Worm (Caenorhabditis elegans) whole organism, L3 larva: ENCODE results near the gene B0034.4.
A peak's percentile ranks its signal among the peaks of the same experiment; 100 is the strongest.
"Not testable (repeated sequence)": the region's sequence is repeated elsewhere in the genome, so short reads cannot be mapped to it uniquely, and the experiment has no call there.

Experiments
- R02D3.7 ChIP-seq: fragments of 150-350 bp; optimal IDR thresholded peaks from 2 replicates; lab custom pipeline; 2014; ENCODE audit warnings: missing biosample characterization, missing genetic modification characterization
- aly-2 ChIP-seq: fragments of 150-350 bp; optimal IDR thresholded peaks from 2 replicates; lab custom pipeline; 2014; ENCODE audit warnings: missing biosample characterization, missing genetic modification characterization
- ama-1 ChIP-seq: fragments of 150-350 bp; optimal IDR thresholded peaks from 2 replicates; lab custom pipeline; 2018
- ceh-16 ChIP-seq: sonication (generic microtip); optimal IDR thresholded peaks from 2 replicates; lab custom pipeline; 2017; ENCODE audit warnings: missing biosample characterization, missing genetic modification characterization
- ceh-28 ChIP-seq: fragments of 150-350 bp; optimal IDR thresholded peaks from 2 replicates; lab custom pipeline; 2014; ENCODE audit warnings: missing biosample characterization, missing genetic modification reagents, missing genetic modification characterization
- ceh-82 ChIP-seq: fragments of 150-350 bp; optimal IDR thresholded peaks from 2 replicates; lab custom pipeline; 2014; ENCODE audit warnings: missing biosample characterization, missing genetic modification characterization
- ceh-9 ChIP-seq: sonication (generic microtip); optimal IDR thresholded peaks from 2 replicates; lab custom pipeline; 2018; ENCODE audit warnings: missing biosample characterization, missing genetic modification characterization
- daf-12 ChIP-seq: fragments of 150-350 bp; optimal IDR thresholded peaks from 2 replicates; lab custom pipeline; 2014; ENCODE audit warnings: missing biosample characterization, missing genetic modification reagents, missing genetic modification characterization
- egl-27 ChIP-seq: sonication (generic microtip); optimal IDR thresholded peaks from 4 replicates; lab custom pipeline; 2017; ENCODE audit warnings: missing biosample characterization, missing genetic modification reagents, missing genetic modification characterization
- egl-5 ChIP-seq: fragments of 150-350 bp; optimal IDR thresholded peaks from 2 replicates; lab custom pipeline; 2017; ENCODE audit warnings: missing biosample characterization, missing genetic modification reagents, missing genetic modification characterization, inconsistent platforms
- elt-1 ChIP-seq: fragments of 150-350 bp; optimal IDR thresholded peaks from 2 replicates; lab custom pipeline; 2014; ENCODE audit warnings: missing biosample characterization, missing genetic modification characterization
- elt-3 ChIP-seq, 3 experiments: fragments of 150-350 bp in 1 of 3; sonication (generic microtip) in 2 of 3; optimal IDR thresholded peaks; 2 replicates in 2 of 3; 4 replicates in 1 of 3; lab custom pipeline; 2014 to 2017; ENCODE audit warnings: missing biosample characterization in 3 of 3, missing genetic modification characterization in 3 of 3
- fkh-2 ChIP-seq: fragments of 150-350 bp; optimal IDR thresholded peaks from 2 replicates; lab custom pipeline; 2014; ENCODE audit warnings: missing biosample characterization, missing genetic modification reagents, missing genetic modification characterization
- fos-1 ChIP-seq: fragments of 150-350 bp; optimal IDR thresholded peaks from 2 replicates; lab custom pipeline; 2014; ENCODE audit warnings: missing biosample characterization, missing genetic modification characterization
- hmg-11 ChIP-seq: sonication (generic microtip); optimal IDR thresholded peaks from 2 replicates; lab custom pipeline; 2016; ENCODE audit warnings: missing genetic modification characterization, missing compliant biosample characterization
- jun-1 ChIP-seq: fragments of 150-350 bp; optimal IDR thresholded peaks from 2 replicates; lab custom pipeline; 2014; ENCODE audit warnings: missing biosample characterization, missing genetic modification reagents, missing genetic modification characterization
- lsy-12 ChIP-seq: sonication (generic microtip); optimal IDR thresholded peaks from 2 replicates; lab custom pipeline; 2016; ENCODE audit warnings: mild to moderate bottlenecking, missing genetic modification characterization, missing compliant biosample characterization
- mdl-1 ChIP-seq: fragments of 150-350 bp; optimal IDR thresholded peaks from 2 replicates; lab custom pipeline; 2014; ENCODE audit warnings: missing biosample characterization, missing genetic modification characterization
- mml-1 ChIP-seq: fragments of 150-350 bp; sonication (generic microtip); optimal IDR thresholded peaks from 3 replicates; lab custom pipeline; 2014; ENCODE audit warnings: missing biosample characterization, missing genetic modification characterization
- nfya-1 ChIP-seq: sonication (generic microtip); optimal IDR thresholded peaks from 2 replicates; lab custom pipeline; 2017; ENCODE audit warnings: missing genetic modification characterization, mild to moderate bottlenecking, missing compliant biosample characterization, antibody characterized with exemption, moderate library complexity; ENCODE audit not compliant: insufficient read depth
- nhr-11 ChIP-seq: fragments of 150-350 bp; optimal IDR thresholded peaks from 2 replicates; lab custom pipeline; 2014; ENCODE audit warnings: missing biosample characterization, missing genetic modification characterization
- nhr-12 ChIP-seq: fragments of 150-350 bp; optimal IDR thresholded peaks from 2 replicates; lab custom pipeline; 2014; ENCODE audit warnings: missing biosample characterization, missing genetic modification characterization
- nhr-23 ChIP-seq: fragments of 150-350 bp; optimal IDR thresholded peaks from 2 replicates; lab custom pipeline; 2014; ENCODE audit warnings: missing biosample characterization, missing genetic modification reagents, missing genetic modification characterization
- nhr-25 ChIP-seq: sonication (generic microtip); optimal IDR thresholded peaks from 2 replicates; lab custom pipeline; 2017; ENCODE audit warnings: missing biosample characterization, missing genetic modification characterization
- nhr-28 ChIP-seq: fragments of 150-350 bp; optimal IDR thresholded peaks from 2 replicates; lab custom pipeline; 2014; ENCODE audit warnings: missing biosample characterization, missing genetic modification characterization
- nhr-67 ChIP-seq: fragments of 150-350 bp; optimal IDR thresholded peaks from 2 replicates; lab custom pipeline; 2014; ENCODE audit warnings: missing biosample characterization, missing genetic modification characterization
- nhr-77 ChIP-seq: fragments of 150-350 bp; optimal IDR thresholded peaks from 2 replicates; lab custom pipeline; 2014; ENCODE audit warnings: missing biosample characterization, missing genetic modification characterization
- sea-2 ChIP-seq: fragments of 150-350 bp; sonication (generic microtip); optimal IDR thresholded peaks from 4 replicates; lab custom pipeline; 2014; ENCODE audit warnings: missing biosample characterization, missing genetic modification reagents, missing genetic modification characterization
- tbx-2 ChIP-seq: sonication (generic microtip); optimal IDR thresholded peaks from 2 replicates; lab custom pipeline; 2016; ENCODE audit warnings: mild to moderate bottlenecking, missing genetic modification characterization, missing compliant biosample characterization
- unc-39 ChIP-seq: sonication (generic microtip); optimal IDR thresholded peaks from 4 replicates; lab custom pipeline; 2017; ENCODE audit warnings: missing biosample characterization, missing genetic modification characterization
- unc-62 ChIP-seq: fragments of 150-350 bp; sonication (generic microtip); optimal IDR thresholded peaks from 4 replicates; lab custom pipeline; 2014; ENCODE audit warnings: missing biosample characterization, missing genetic modification reagents, missing genetic modification characterization
- zag-1 ChIP-seq: fragments of 150-350 bp; optimal IDR thresholded peaks from 2 replicates; lab custom pipeline; 2014; ENCODE audit warnings: missing biosample characterization, missing genetic modification characterization
- ztf-4 ChIP-seq: fragments of 150-350 bp; optimal IDR thresholded peaks from 2 replicates; lab custom pipeline; 2014; ENCODE audit warnings: missing biosample characterization, missing genetic modification characterization

The B0034.4 gene

ce11 chrII:5969303-5969702 lies at the start of gene B0034.4:
B0034.4 (minus strand) TSS chrII:5969531.
- TF ChIP-seq egl-5 (tag; lab: Kevin White, UChicago), result no peak
- TF ChIP-seq nhr-25 (tag; lab: Kevin White, UChicago), result peak; percentile 21
- TF ChIP-seq, all 47 proteins: peak for 1

- TF ChIP-seq mml-1 (tag; lab: Kevin White, UChicago) (no peak), R02D3.7 (tag; lab: Kevin White, UChicago) (no peak), aly-2 (no peak), nhr-67 (tag; lab: Kevin White, UChicago) (no peak), ztf-4 (tag; lab: Kevin White, UChicago) (no peak), nhr-25 (tag; lab: Kevin White, UChicago) (no peak), hmg-11 (tag; lab: Kevin White, UChicago) (no peak), fos-1 (no peak), fkh-2 (no peak)
These were observed 47.1 kb upstream of the B0034.4 start, which contains the start of gene ZK84.5 for ce11 chrII:6016410-6016809. ZK84.5 (minus strand) TSS chrII:6016510.

- not testable (repeated sequence) for TF ChIP-seq ama-1 (lab: Kevin White, UChicago); egl-5 (tag; lab: Kevin White, UChicago); zag-1 (tag; lab: Kevin White, UChicago)
- TF ChIP-seq, all 47 proteins: peak for 0; not testable (repeated sequence) for 47
These were observed 44.7 kb upstream of the B0034.4 start, which contains the start of gene ZK84.2 for ce11 chrII:6014057-6014456. ZK84.2 (plus strand) TSS chrII:6014357.

ce11 chrII:6010544-6010943 lies 41.2 kb upstream of the B0034.4 start, which contains the start of gene ins-20:
ins-20 (plus strand) TSS chrII:6010844.
- TF ChIP-seq nhr-23 (tag; lab: Kevin White, UChicago) (no peak), elt-1 (no peak), nhr-28 (no peak), ceh-82 (no peak)

ce11 chrII:6008887-6009286 lies 39.6 kb upstream of the B0034.4 start, which contains the start of gene ZK84.4:
ZK84.4 (minus strand) TSS chrII:6008987.
- not testable (repeated sequence) for TF ChIP-seq sea-2 (GFP tag; lab: Kevin White, UChicago); ceh-28 (tag; lab: Kevin White, UChicago); nfya-1 (tag; lab: Kevin White, UChicago)

ce11 chrII:6001004-6001403 lies 31.7 kb upstream of the B0034.4 start:
- TF ChIP-seq daf-12 (no peak), jun-1 (tag; lab: Kevin White, UChicago) (no peak), ceh-16 (tag; lab: Kevin White, UChicago) (no peak), lsy-12 (tag; lab: Kevin White, UChicago) (no peak), ceh-82 (no peak), elt-3 (tag; optimal IDR thresholded peaks at IDR 0.05; lab: Kevin White, UChicago) (no peak), unc-62 (GFP tag; lab: Kevin White, UChicago) (no peak)
- TF ChIP-seq, all 47 proteins: peak for 0

ce11 chrII:6000136-6000535 lies 30.8 kb upstream of the B0034.4 start, which contains the start of gene ins-6:
ins-6 (plus strand) TSS chrII:6000436.
- TF ChIP-seq hmg-11 (tag; lab: Kevin White, UChicago) (no peak), unc-39 (tag; lab: Kevin White, UChicago) (no peak)

ce11 chrII:5997257-5997656 lies 27.9 kb upstream of the B0034.4 start, which contains the start of gene ins-5:
ins-5 (plus strand) TSS chrII:5997557.
- no peak for TF ChIP-seq aly-2
- no peak for TF ChIP-seq lsy-12 (tag; lab: Kevin White, UChicago)
- no peak for TF ChIP-seq hmg-11 (tag; lab: Kevin White, UChicago)
- no peak for TF ChIP-seq nhr-11 (tag; lab: Kevin White, UChicago)
- TF ChIP-seq nhr-77, result no peak
- no peak for TF ChIP-seq egl-27
- TF ChIP-seq mdl-1 (tag; lab: Kevin White, UChicago), result no peak
- TF ChIP-seq tbx-2 (tag; lab: Kevin White, UChicago), result no peak
- TF ChIP-seq fos-1, result no peak
- TF ChIP-seq nhr-23 (tag; lab: Kevin White, UChicago), result no peak
- TF ChIP-seq ceh-9 (tag; lab: Kevin White, UChicago), result no peak
- TF ChIP-seq nhr-67 (tag; lab: Kevin White, UChicago), result no peak
- TF ChIP-seq ceh-28 (tag; lab: Kevin White, UChicago), result no peak
- no peak for TF ChIP-seq elt-3 (tag; optimal IDR thresholded peaks at IDR 0.05; lab: Kevin White, UChicago)
- no peak for TF ChIP-seq daf-12
- no peak for TF ChIP-seq unc-62 (GFP tag; lab: Kevin White, UChicago)
- TF ChIP-seq nhr-12 (tag; lab: Kevin White, UChicago), result no peak
- no peak for TF ChIP-seq nfya-1 (tag; lab: Kevin White, UChicago)
- TF ChIP-seq ceh-82, result no peak
- TF ChIP-seq, all 47 proteins: peak for 0
